Worm (Caenorhabditis elegans): ENCODE data around the gene lgc-9.
A peak's percentile ranks its signal among the peaks of the same experiment; 100 is the strongest.

lgc-9 gene

DNA sequence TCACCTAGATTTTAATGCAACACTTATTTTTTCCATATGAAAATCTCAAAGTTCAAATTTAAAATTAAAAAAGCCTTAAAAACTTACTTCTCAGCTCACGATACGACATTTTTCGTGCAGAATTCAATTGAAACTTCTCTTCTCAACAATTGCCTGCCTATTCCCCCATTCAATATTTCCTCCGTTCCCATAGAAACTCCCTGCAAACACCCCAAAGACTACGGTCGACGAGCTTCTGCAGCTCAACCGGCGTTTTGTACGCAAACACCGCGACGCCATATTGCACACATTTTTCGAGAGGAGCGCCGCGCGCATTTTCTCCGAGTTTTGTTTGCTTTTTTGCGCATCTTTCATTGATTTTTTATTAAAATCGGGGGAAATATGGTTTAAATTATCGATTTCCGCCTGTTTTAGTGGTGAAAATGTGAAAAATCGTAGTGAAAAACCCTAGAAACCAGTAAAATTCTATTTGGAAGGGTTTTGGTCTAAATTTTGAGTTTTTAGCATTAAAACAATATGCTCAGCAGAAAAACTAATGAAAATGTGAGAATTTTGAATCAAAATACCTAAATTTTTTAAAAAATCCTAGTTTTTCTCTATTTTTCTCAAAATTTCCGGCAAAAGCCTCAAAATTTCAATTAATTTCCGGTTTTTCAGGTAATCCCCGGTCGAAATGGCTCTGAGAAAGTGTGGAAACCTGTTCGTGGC lies 16.3 kb upstream of the lgc-9 start, which contains the start of the genes dyf-3 and pdhb-1 (continued):
- TF ChIP-seq ztf-16 (tag; optimal IDR thresholded peaks at IDR 0.05) (peak; percentile 25), ceh-45 (GFP tag; IDR thresholded peaks at IDR 0.05) (no peak), pha-2 (tag; optimal IDR thresholded peaks at IDR 0.05) (no peak), pha-4 (tag; optimal IDR thresholded peaks at IDR 0.05) (no peak), unc-3 (GFP tag; conservative IDR thresholded peaks at IDR 0.05) (no peak), unc-3 (tag; optimal IDR thresholded peaks at IDR 0.05) (no peak), ahr-1 (tag; optimal IDR thresholded peaks at IDR 0.05) (no peak), ttx-3 (tag; optimal IDR thresholded peaks at IDR 0.05) (no peak), C08G9.2 (tag; optimal IDR thresholded peaks at IDR 0.05) (no peak), hlh-15 (tag; optimal IDR thresholded peaks at IDR 0.05) (no peak), sox-2 (GFP tag; IDR thresholded peaks at IDR 0.05) (no peak), fax-1 (tag; optimal IDR thresholded peaks at IDR 0.05) (no peak), ceh-22 (tag; optimal IDR thresholded peaks at IDR 0.05) (no peak), K02D7.2 (tag; optimal IDR thresholded peaks at IDR 0.05) (no peak), sdc-2 (tag; optimal IDR thresholded peaks at IDR 0.05) (no peak), nhr-232 (tag; optimal IDR thresholded peaks at IDR 0.05) (no peak), dmd-4 (tag; optimal IDR thresholded peaks at IDR 0.05; ENCODE audit: borderline replicate concordance) (no peak), ceh-48 (tag; optimal IDR thresholded peaks at IDR 0.05) (peak; percentile 18), eyg-1 (tag; optimal IDR thresholded peaks at IDR 0.05) (no peak), pat-9 (tag; optimal IDR thresholded peaks at IDR 0.05) (no peak), lim-6 (tag; optimal IDR thresholded peaks at IDR 0.05) (no peak), elt-4 (tag; optimal IDR thresholded peaks at IDR 0.05) (no peak), madf-2 (tag; optimal IDR thresholded peaks at IDR 0.05) (no peak), ceh-34 (tag; optimal IDR thresholded peaks at IDR 0.05) (peak; percentile 2), unc-55 (GFP tag; optimal IDR thresholded peaks at IDR 0.05) (no peak)

DNA sequence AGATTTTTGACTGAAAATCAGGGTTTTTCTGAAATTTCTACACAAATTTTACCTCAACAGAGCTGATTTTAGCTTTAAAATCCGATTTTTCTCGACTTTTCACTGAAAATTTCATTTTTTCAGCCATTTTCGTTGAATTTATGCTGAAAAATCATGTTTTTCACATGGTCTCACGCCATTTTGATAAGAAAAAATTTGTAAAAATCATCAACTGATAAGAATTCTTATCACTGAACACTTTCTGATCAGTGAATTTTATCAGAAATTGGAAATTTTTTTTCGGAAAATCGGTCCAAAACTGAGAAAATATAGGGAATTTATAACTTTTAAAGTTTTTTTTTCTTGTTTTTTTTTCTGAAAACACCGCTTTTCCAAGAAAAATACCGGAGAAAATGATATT lies 14.5 kb upstream of the lgc-9 start:
- TF ChIP-seq elt-2 (tag; optimal IDR thresholded peaks at IDR 0.05) (peak; percentile 72), ceh-6 (GFP tag; optimal IDR thresholded peaks at IDR 0.05) (no peak)

DNA sequence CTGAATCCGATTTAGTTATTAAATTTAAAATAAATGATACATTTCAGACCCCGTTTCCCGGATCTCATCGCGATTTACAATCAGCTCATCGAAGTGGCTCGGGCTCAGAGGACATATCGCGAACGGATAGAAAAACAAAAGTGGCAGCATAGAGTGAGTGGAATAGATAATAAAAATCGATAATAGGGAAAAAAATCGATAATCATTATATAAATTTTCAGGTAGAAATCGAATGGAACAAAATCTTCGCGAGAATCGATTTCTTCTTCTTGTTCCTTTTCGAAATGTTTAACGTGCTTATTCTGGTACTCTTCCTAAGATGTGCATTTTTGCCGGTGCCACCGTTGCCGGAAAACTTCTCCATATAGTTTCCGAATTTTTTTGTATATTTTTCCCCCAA lies 3.3 kb downstream of the lgc-9 start:
- TF ChIP-seq dmd-4 (tag; optimal IDR thresholded peaks at IDR 0.05; ENCODE audit: borderline replicate concordance) (no peak), pros-1 (tag; optimal IDR thresholded peaks at IDR 0.05) (no peak), ceh-6 (GFP tag; optimal IDR thresholded peaks at IDR 0.05) (no peak), T23F11.4 (GFP tag; optimal IDR thresholded peaks at IDR 0.05) (no peak), nhr-11 (tag; optimal IDR thresholded peaks at IDR 0.05) (no peak), ttx-3 (tag; optimal IDR thresholded peaks at IDR 0.05) (no peak), C38D4.7 (GFP tag; optimal IDR thresholded peaks at IDR 0.05) (no peak), ceh-22 (tag; optimal IDR thresholded peaks at IDR 0.05) (no peak), rnt-1 (tag; optimal IDR thresholded peaks at IDR 0.05) (no peak), ceh-18 (tag; optimal IDR thresholded peaks at IDR 0.05) (no peak)

- no peak for TF ChIP-seq ahr-1 (tag; optimal IDR thresholded peaks at IDR 0.05)
- TF ChIP-seq tbx-7 (tag; optimal IDR thresholded peaks at IDR 0.05), result no peak
- no peak for TF ChIP-seq ceh-45 (GFP tag; IDR thresholded peaks at IDR 0.05)
- TF ChIP-seq nhr-232 (tag; optimal IDR thresholded peaks at IDR 0.05), result no peak
- TF ChIP-seq rnt-1 (tag; optimal IDR thresholded peaks at IDR 0.05), result no peak
- TF ChIP-seq eyg-1 (tag; optimal IDR thresholded peaks at IDR 0.05), result no peak
- no peak for TF ChIP-seq sdc-2 (tag; optimal IDR thresholded peaks at IDR 0.05)
- TF ChIP-seq ceh-31 (tag; optimal IDR thresholded peaks at IDR 0.05), result no peak
- no peak for TF ChIP-seq dve-1 (tag; optimal IDR thresholded peaks at IDR 0.05)
- no peak for TF ChIP-seq pat-9 (tag; optimal IDR thresholded peaks at IDR 0.05)
- no peak for TF ChIP-seq ceh-22 (tag; optimal IDR thresholded peaks at IDR 0.05)
- no peak for TF ChIP-seq ztf-16 (tag; optimal IDR thresholded peaks at IDR 0.05)
- no peak for TF ChIP-seq ceh-34 (tag; optimal IDR thresholded peaks at IDR 0.05)
- no peak for TF ChIP-seq ref-2 (tag; optimal IDR thresholded peaks at IDR 0.05)
- TF ChIP-seq hlh-6 (tag; optimal IDR thresholded peaks at IDR 0.05), result no peak
- TF ChIP-seq ceh-14 (tag; optimal IDR thresholded peaks at IDR 0.05), result no peak
Observed at ce11 chrIV:3422516-3422915, 7.0 kb downstream of the lgc-9 start, which contains the start of gene C04C3.6. C04C3.6 (minus strand) TSS chrIV:3422616.

Measured in whole organism, late embryonic.